Worm (Caenorhabditis elegans) whole organism, midembryonic: ENCODE data around the gene T21B10.4.

Experiments
- T22C8.4 ChIP-seq: fragments of 200-800 bp; sonication (Bioruptor generic); IDR thresholded peaks from 2 replicates; pipeline ENCODE4 v1.3.6; 2022; ENCODE audit warnings: missing genetic modification characterization, missing compliant biosample characterization
- cog-1 ChIP-seq: sonication (generic microtip); optimal IDR thresholded peaks from 2 replicates; lab custom pipeline; 2016; ENCODE audit warnings: missing genetic modification characterization, missing compliant biosample characterization
- flt-1 ChIP-seq: fragments of 200-800 bp; sonication (Bioruptor generic); IDR thresholded peaks from 2 replicates; pipeline ENCODE4 v1.3.6; 2022; ENCODE audit warnings: missing genetic modification characterization, missing compliant biosample characterization
- med-1 ChIP-seq: sonication (generic microtip); optimal IDR thresholded peaks from 2 replicates; lab custom pipeline; 2017; ENCODE audit warnings: missing genetic modification characterization, mild to moderate bottlenecking, missing compliant biosample characterization, antibody characterized with exemption, missing genetic modification reagents; ENCODE audit not compliant: insufficient read depth
- ref-1 ChIP-seq: fragments of 200-800 bp; sonication (Bioruptor generic); conservative IDR thresholded peaks from 2 replicates; pipeline ENCODE4 v1.3.6; 2022; ENCODE audit warnings: missing genetic modification reagents, missing genetic modification characterization, missing compliant biosample characterization
- ztf-23 ChIP-seq: fragments of 200-800 bp; sonication (Bioruptor generic); IDR thresholded peaks from 2 replicates; pipeline ENCODE4 v1.3.6; 2022; ENCODE audit warnings: missing genetic modification reagents, missing genetic modification characterization, missing compliant biosample characterization
- ztf-29 ChIP-seq: fragments of 200-800 bp; sonication (Bioruptor generic); IDR thresholded peaks from 2 replicates; pipeline ENCODE4 v1.3.6; 2022; ENCODE audit warnings: missing genetic modification reagents, missing genetic modification characterization, missing compliant biosample characterization

ce11 chrII:8932392-8932791 lies 8.3 kb upstream of the T21B10.4 start:
- TF ChIP-seq med-1 (GFP tag; lab: Kevin White, UChicago), result no peak
- TF ChIP-seq ztf-29 (GFP tag; lab: Robert Waterston, UW), result no peak
- no peak for TF ChIP-seq T22C8.4 (GFP tag; lab: Robert Waterston, UW)
- TF ChIP-seq cog-1 (tag; lab: Kevin White, UChicago), result no peak
- TF ChIP-seq ref-1 (GFP tag; lab: Robert Waterston, UW), result no peak
- no peak for TF ChIP-seq flt-1 (GFP tag; lab: Robert Waterston, UW)
- no peak for TF ChIP-seq ztf-23 (GFP tag; lab: Robert Waterston, UW)
